Worm (Caenorhabditis elegans) whole organism, late embryonic: ENCODE measurements around the gene spig-7.

Experiments
- ceh-9 ChIP-seq: sonication (generic microtip); optimal IDR thresholded peaks from 2 replicates; lab custom pipeline; 2016; ENCODE audit warnings: mild to moderate bottlenecking, missing genetic modification characterization, inconsistent platforms, missing compliant biosample characterization
- fkh-10 ChIP-seq: fragments of 150-350 bp; optimal IDR thresholded peaks from 2 replicates; lab custom pipeline; 2014; ENCODE audit warnings: missing biosample characterization, missing genetic modification reagents, missing genetic modification characterization
- hlh-13 ChIP-seq: fragments of 200-800 bp; sonication (Bioruptor generic); optimal IDR thresholded peaks from 2 replicates; lab custom pipeline; 2018; ENCODE audit warnings: mild to moderate bottlenecking, missing genetic modification characterization, missing compliant biosample characterization
- sox-2 ChIP-seq: fragments of 200-800 bp; sonication (Bioruptor generic); IDR thresholded peaks from 2 replicates; pipeline ENCODE4 v1.3.6; 2022; ENCODE audit warnings: missing genetic modification reagents, missing genetic modification characterization, missing compliant biosample characterization
- ttx-3 ChIP-seq: sonication (generic microtip); optimal IDR thresholded peaks from 2 replicates; lab custom pipeline; 2016; ENCODE audit warnings: missing genetic modification reagents, missing genetic modification characterization, missing compliant biosample characterization

ce11 chrV:1527985-1528384 lies 33.4 kb downstream of the spig-7 start, which contains the start of gene str-236:
- no peak for TF ChIP-seq sox-2 (GFP tag; lab: Robert Waterston, UW)
- TF ChIP-seq hlh-13 (GFP tag; lab: Kevin White, UChicago), result no peak
- no peak for TF ChIP-seq ceh-9 (tag; lab: Kevin White, UChicago)
- TF ChIP-seq ttx-3 (tag; lab: Kevin White, UChicago), result no peak
- TF ChIP-seq fkh-10 (GFP tag; lab: Kevin White, UChicago), result no peak
